Fruit fly (Drosophila melanogaster) whole organism, prepupa: ENCODE data around the gene S-Lap4.

ENCODE experiments used
- CG10669 ChIP-seq: fragments of 200-800 bp; sonication (Bioruptor generic); optimal IDR thresholded peaks from 3 replicates; lab custom pipeline; 2018; ENCODE audit warnings: missing biosample characterization, mild to moderate bottlenecking, missing genetic modification characterization, moderate library complexity
- CG11294 ChIP-seq: fragments of 200-800 bp; sonication (Bioruptor generic); IDR thresholded peaks from 2 replicates; pipeline ENCODE4 v1.3.6; 2022; ENCODE audit warnings: missing biosample characterization, missing genetic modification characterization
- CG11762 ChIP-seq: fragments of 200-800 bp; sonication (Bioruptor generic); optimal IDR thresholded peaks from 3 replicates; lab custom pipeline; 2016; ENCODE audit warnings: missing biosample characterization, missing genetic modification characterization; ENCODE audit not compliant: insufficient read depth
- CG15336 ChIP-seq: fragments of 200-800 bp; sonication (Bioruptor generic); IDR thresholded peaks from 2 replicates; pipeline ENCODE4 v1.3.6; 2022; ENCODE audit warnings: missing biosample characterization, missing genetic modification characterization
- CG31627 ChIP-seq: fragments of 200-800 bp; sonication (Bioruptor generic); optimal IDR thresholded peaks from 3 replicates; lab custom pipeline; 2016; ENCODE audit warnings: missing biosample characterization, missing genetic modification characterization
- CG34406 ChIP-seq: fragments of 200-800 bp; sonication (Bioruptor generic); optimal IDR thresholded peaks from 3 replicates; lab custom pipeline; 2016; ENCODE audit warnings: missing biosample characterization, missing genetic modification characterization
- CG3919 ChIP-seq: fragments of 200-800 bp; sonication (Bioruptor generic); optimal IDR thresholded peaks from 3 replicates; lab custom pipeline; 2016; ENCODE audit warnings: missing biosample characterization, missing genetic modification characterization
- CG4318 ChIP-seq: fragments of 200-800 bp; sonication (Bioruptor generic); optimal IDR thresholded peaks from 3 replicates; lab custom pipeline; 2017; ENCODE audit warnings: missing biosample characterization, mild to moderate bottlenecking, missing genetic modification characterization
- CG6163 ChIP-seq: fragments of 200-800 bp; sonication (Bioruptor generic); IDR thresholded peaks from 3 replicates; pipeline ENCODE4 v1.3.6; 2022; ENCODE audit warnings: missing biosample characterization, missing genetic modification characterization
- CG6792 ChIP-seq: fragments of 200-800 bp; sonication (Bioruptor generic); optimal IDR thresholded peaks from 3 replicates; lab custom pipeline; 2016; ENCODE audit warnings: missing biosample characterization, missing genetic modification characterization
- CG6854 ChIP-seq: fragments of 200-800 bp; sonication (Bioruptor generic); optimal IDR thresholded peaks from 2 replicates; lab custom pipeline; 2017; ENCODE audit warnings: missing biosample characterization, mild to moderate bottlenecking, missing genetic modification characterization
- CG7368 ChIP-seq: fragments of 200-800 bp; sonication (Bioruptor generic); optimal IDR thresholded peaks from 3 replicates; lab custom pipeline; 2016; ENCODE audit warnings: missing biosample characterization, missing genetic modification characterization
- CG8119 ChIP-seq: fragments of 200-800 bp; sonication (Bioruptor generic); IDR thresholded peaks from 3 replicates; pipeline ENCODE4 v1.3.6; 2022; ENCODE audit warnings: missing biosample characterization, missing genetic modification characterization
- CG9139 ChIP-seq: fragments of 200-800 bp; sonication (Bioruptor generic); optimal IDR thresholded peaks from 3 replicates; lab custom pipeline; 2017; ENCODE audit warnings: missing biosample characterization, mild to moderate bottlenecking, missing genetic modification characterization
- Eip75B ChIP-seq: fragments of 200-800 bp; sonication (Bioruptor generic); optimal IDR thresholded peaks from 3 replicates; lab custom pipeline; 2016; ENCODE audit warnings: missing biosample characterization, missing genetic modification characterization
- Eip93F ChIP-seq: fragments of 200-800 bp; sonication (Bioruptor generic); optimal IDR thresholded peaks from 2 replicates; lab custom pipeline; 2016; ENCODE audit warnings: missing biosample characterization, mild to moderate bottlenecking, missing genetic modification characterization
- Ets21C ChIP-seq: fragments of 200-800 bp; sonication (Bioruptor generic); optimal IDR thresholded peaks from 3 replicates; lab custom pipeline; 2016; ENCODE audit warnings: missing biosample characterization, missing genetic modification characterization
- Ets96B ChIP-seq: fragments of 200-800 bp; optimal IDR thresholded peaks from 2 replicates; lab custom pipeline; 2019; ENCODE audit warnings: missing biosample characterization, mild to moderate bottlenecking, missing genetic modification characterization, moderate library complexity
- Hr4 ChIP-seq: fragments of 200-800 bp; sonication (Bioruptor generic); optimal IDR thresholded peaks from 3 replicates; lab custom pipeline; 2016; ENCODE audit warnings: missing biosample characterization, missing genetic modification characterization
- Lpt ChIP-seq: fragments of 200-800 bp; sonication (Bioruptor generic); optimal IDR thresholded peaks from 3 replicates; lab custom pipeline; 2016; ENCODE audit warnings: missing biosample characterization, missing genetic modification characterization
- Met ChIP-seq: fragments of 200-800 bp; sonication (Bioruptor generic); optimal IDR thresholded peaks from 3 replicates; lab custom pipeline; 2016; ENCODE audit warnings: missing biosample characterization, missing genetic modification characterization
- Sox14 ChIP-seq: fragments of 200-800 bp; sonication (Bioruptor generic); optimal IDR thresholded peaks from 3 replicates; lab custom pipeline; 2016; ENCODE audit warnings: missing biosample characterization, missing genetic modification characterization
- achi ChIP-seq: fragments of 200-800 bp; sonication (Bioruptor generic); optimal IDR thresholded peaks from 3 replicates; lab custom pipeline; 2016; ENCODE audit warnings: missing biosample characterization, missing genetic modification characterization
- acj6 ChIP-seq: fragments of 200-800 bp; sonication (Bioruptor generic); optimal IDR thresholded peaks from 3 replicates; lab custom pipeline; 2016; ENCODE audit warnings: missing biosample characterization, missing genetic modification characterization
- cyc ChIP-seq: fragments of 200-800 bp; sonication (Bioruptor generic); optimal IDR thresholded peaks from 3 replicates; lab custom pipeline; 2016; ENCODE audit warnings: missing biosample characterization, missing genetic modification characterization
- dac ChIP-seq: fragments of 200-800 bp; sonication (Bioruptor generic); optimal IDR thresholded peaks from 2 replicates; lab custom pipeline; 2017; ENCODE audit warnings: missing biosample characterization, mild to moderate bottlenecking, missing genetic modification characterization
- dsx ChIP-seq: fragments of 200-800 bp; optimal IDR thresholded peaks from 3 replicates; lab custom pipeline; 2019; ENCODE audit warnings: missing biosample characterization, mild to moderate bottlenecking, missing genetic modification characterization, moderate library complexity; ENCODE audit not compliant: poor library complexity, severe bottlenecking
- eg ChIP-seq: fragments of 200-800 bp; sonication (Bioruptor generic); IDR thresholded peaks from 3 replicates; pipeline ENCODE4 v1.3.6; 2022; ENCODE audit warnings: missing biosample characterization, missing genetic modification characterization
- esn ChIP-seq: fragments of 200-800 bp; sonication (Bioruptor generic); optimal IDR thresholded peaks from 2 replicates; lab custom pipeline; 2016; ENCODE audit warnings: missing biosample characterization, mild to moderate bottlenecking, missing genetic modification characterization, moderate library complexity
- fd59A ChIP-seq: fragments of 200-800 bp; sonication (Bioruptor generic); optimal IDR thresholded peaks from 2 replicates; lab custom pipeline; 2017; ENCODE audit warnings: missing biosample characterization, mild to moderate bottlenecking, missing genetic modification characterization, missing genetic modification reagents
- fd85E ChIP-seq: fragments of 200-800 bp; sonication (Bioruptor generic); optimal IDR thresholded peaks from 3 replicates; lab custom pipeline; 2016; ENCODE audit warnings: missing biosample characterization, missing genetic modification characterization
- fkh ChIP-seq: fragments of 200-800 bp; sonication (Bioruptor generic); optimal IDR thresholded peaks from 3 replicates; lab custom pipeline; 2017; ENCODE audit warnings: missing biosample characterization, mild to moderate bottlenecking, missing genetic modification characterization, moderate library complexity
- lz ChIP-seq: fragments of 200-800 bp; sonication (Bioruptor generic); optimal IDR thresholded peaks from 3 replicates; lab custom pipeline; 2016; ENCODE audit warnings: missing biosample characterization, missing genetic modification characterization
- net ChIP-seq: fragments of 200-800 bp; sonication (Bioruptor generic); optimal IDR thresholded peaks from 3 replicates; lab custom pipeline; 2016; ENCODE audit warnings: missing biosample characterization, missing genetic modification characterization
- ss ChIP-seq, 2 experiments: fragments of 200-800 bp; sonication (Bioruptor generic); optimal IDR thresholded peaks; 2 replicates in 1 of 2; 3 replicates in 1 of 2; lab custom pipeline; 2017 to 2018; ENCODE audit warnings: mild to moderate bottlenecking in 2 of 2, missing biosample characterization in 2 of 2, missing genetic modification characterization in 2 of 2, moderate library complexity in 1 of 2

Gene S-Lap4

dm6 chr3L:10459076-10459475, 31.6 kb upstream of the S-Lap4 start:
- no peak for TF ChIP-seq dac (GFP tag; lab: Kevin White, UChicago)
- TF ChIP-seq dsx (GFP tag; lab: Kevin White, UChicago), result peak; percentile 97
- TF ChIP-seq net, result no peak
- peak; percentile 21 for TF ChIP-seq achi (GFP tag; lab: Kevin White, UChicago)
- no peak for TF ChIP-seq CG11294 (GFP tag; lab: Robert Waterston, UW)
- TF ChIP-seq Eip93F, result no peak
- no peak for TF ChIP-seq Lpt (GFP tag; lab: Kevin White, UChicago)

DNA sequence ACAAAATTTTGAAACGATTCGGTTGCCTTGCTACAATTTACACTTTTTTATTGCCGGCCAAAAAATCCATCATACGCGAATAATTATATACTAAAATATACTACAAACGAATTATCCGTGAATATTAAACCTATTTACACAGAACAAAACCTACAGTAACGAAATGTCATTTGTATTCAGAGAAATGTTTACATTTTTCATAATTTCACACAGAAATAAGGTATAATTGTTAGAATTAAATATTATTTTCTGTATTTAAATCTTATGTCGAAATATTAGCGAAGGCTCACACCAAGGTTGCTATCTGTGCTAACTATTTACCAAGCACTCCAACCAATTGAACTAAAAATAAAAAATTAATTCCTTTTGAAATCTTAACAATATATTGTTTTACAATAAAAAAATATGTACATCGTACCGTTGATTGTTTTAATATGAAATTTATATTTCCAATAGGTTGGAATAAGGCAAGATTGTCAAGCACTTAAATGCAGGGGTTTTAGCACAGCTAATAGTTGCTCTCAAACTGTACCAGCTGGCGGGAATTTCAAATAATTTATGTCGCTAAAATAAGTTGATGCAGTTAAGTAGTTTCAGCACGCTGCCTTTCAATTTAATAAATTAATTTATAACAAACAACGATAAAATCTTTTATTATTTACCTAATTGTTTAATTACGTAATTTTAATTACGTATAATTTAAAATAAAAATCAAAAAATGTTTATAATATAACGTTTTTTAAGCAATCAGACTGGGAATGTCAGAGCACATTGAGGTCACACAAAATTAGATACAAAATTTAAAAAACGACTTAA, 27.4 kb upstream of the S-Lap4 start, which contains the start of the genes Gem3 and CG32061:
TSS of gene Gem3 (minus strand) at position 51 of the 816 bp plus-strand sequence.
TSS of gene CG32061 (plus strand) at position 766 of the 816 bp plus-strand sequence.
- TF ChIP-seq CG15336 (GFP tag; lab: Robert Waterston, UW) (no peak), Ets96B (tag; lab: Kevin White, UChicago) (no peak), acj6 (GFP tag; lab: Kevin White, UChicago) (no peak), eg (no peak), CG31627 (no peak), fd59A (GFP tag; lab: Kevin White, UChicago) (no peak), CG6163 (GFP tag; lab: Robert Waterston, UW) (no peak), fkh (GFP tag; lab: Kevin White, UChicago) (no peak)

- no peak for TF ChIP-seq cyc
- no peak for TF ChIP-seq CG6854 (GFP tag; lab: Kevin White, UChicago)
- TF ChIP-seq Met (GFP tag; lab: Kevin White, UChicago), result no peak
- no peak for TF ChIP-seq fd59A (GFP tag; lab: Kevin White, UChicago)
- no peak for TF ChIP-seq lz
- TF ChIP-seq Ets96B (tag; lab: Kevin White, UChicago), result no peak
- no peak for TF ChIP-seq CG8119 (GFP tag; lab: Robert Waterston, UW)
- no peak for TF ChIP-seq ss (GFP tag; optimal IDR thresholded peaks at IDR 0.05; lab: Kevin White, UChicago)
- TF ChIP-seq CG11762 (GFP tag; lab: Kevin White, UChicago), result no peak
Measured at dm6 chr3L:10464887-10465286, 25.8 kb upstream of the S-Lap4 start, which contains the start of gene S-Lap3. Gene S-Lap3 (plus strand): TSS chr3L:10465187.

dm6 chr3L:10478214-10478613, 12.4 kb upstream of the S-Lap4 start, which contains the start of gene CG46430:
Gene CG46430 (plus strand): TSS chr3L:10478514.
- TF ChIP-seq CG6792 (GFP tag; lab: Kevin White, UChicago), result no peak
- no peak for TF ChIP-seq CG3919 (GFP tag; lab: Kevin White, UChicago)
- TF ChIP-seq, all 60 proteins: peak for 0

- no peak for TF ChIP-seq esn (GFP tag; lab: Kevin White, UChicago)
- no peak for TF ChIP-seq CG4318 (GFP tag; lab: Kevin White, UChicago)
- TF ChIP-seq Eip75B, result no peak
- TF ChIP-seq Sox14 (GFP tag; lab: Kevin White, UChicago), result no peak
- no peak for TF ChIP-seq Hr4 (GFP tag; lab: Kevin White, UChicago)
- no peak for TF ChIP-seq CG8119 (GFP tag; lab: Robert Waterston, UW)
- TF ChIP-seq CG9139, result no peak
- TF ChIP-seq CG10669 (GFP tag; lab: Kevin White, UChicago), result no peak
- TF ChIP-seq fkh (GFP tag; lab: Kevin White, UChicago), result no peak
- TF ChIP-seq CG34406, result no peak
- TF ChIP-seq net, result no peak
- TF ChIP-seq CG7368 (GFP tag; lab: Kevin White, UChicago), result no peak
- no peak for TF ChIP-seq CG6792 (GFP tag; lab: Kevin White, UChicago)
- TF ChIP-seq fd85E, result no peak
- TF ChIP-seq CG6163 (GFP tag; lab: Robert Waterston, UW), result no peak
- no peak for TF ChIP-seq Ets21C
- TF ChIP-seq CG11762 (GFP tag; lab: Kevin White, UChicago), result no peak
Measured at dm6 chr3L:10481112-10481511, 9.5 kb upstream of the S-Lap4 start, which contains the start of gene Rbfox1. Gene Rbfox1 (plus strand): TSS chr3L:10481412.
